Fruit fly (Drosophila melanogaster): ENCODE results near the gene cutlet.

The cutlet gene

DNA sequence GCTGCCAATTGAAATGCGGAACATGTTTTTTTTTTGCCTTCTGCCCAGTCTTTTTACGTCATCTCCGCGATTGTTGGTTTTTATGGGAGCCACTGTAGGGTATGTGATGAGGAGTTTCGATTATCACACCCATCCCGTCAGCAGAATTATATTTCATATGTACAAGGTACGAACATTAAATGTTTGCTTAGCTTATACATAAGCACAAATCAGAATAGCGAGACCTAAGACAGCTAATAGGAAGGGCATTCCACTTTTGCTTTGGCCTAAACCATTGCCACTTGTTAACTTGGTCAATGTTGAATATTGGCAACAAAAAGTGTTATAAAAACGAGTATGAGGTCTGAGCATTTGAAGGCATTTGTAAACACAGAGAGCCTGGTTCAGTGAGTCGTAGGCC, 8.3 kb downstream of the cutlet start, which contains the start of gene CG2816 (continued):
- TF ChIP-seq BtbVII (GFP tag; optimal IDR thresholded peaks at IDR 0.05) = peak; percentile 33
- no peak for TF ChIP-seq MESR4 (GFP tag; optimal IDR thresholded peaks at IDR 0.05)
- TF ChIP-seq D19A (tag; optimal IDR thresholded peaks at IDR 0.05) = no peak
- TF ChIP-seq CG13424 (tag; optimal IDR thresholded peaks at IDR 0.05) = peak; percentile 37
- peak; percentile 39; the same call in 1 of the 3 replicates for TF ChIP-seq ken (GFP tag; IDR thresholded peaks at IDR 0.05)
- TF ChIP-seq CG17359 (tag; optimal IDR thresholded peaks at IDR 0.05) = peak; percentile 18
- TF ChIP-seq pfk (GFP tag; optimal IDR thresholded peaks at IDR 0.05) = no peak
- no peak for TF ChIP-seq pita (GFP tag; optimal IDR thresholded peaks at IDR 0.05)
- TF ChIP-seq stc (GFP tag; IDR thresholded peaks at IDR 0.05) = no peak
- TF ChIP-seq cwo (GFP tag; optimal IDR thresholded peaks at IDR 0.05) = peak; percentile 18
- no peak for TF ChIP-seq Sry-β (GFP tag; optimal IDR thresholded peaks at IDR 0.05)
- no peak for TF ChIP-seq salm (tag; optimal IDR thresholded peaks at IDR 0.05)
- peak; percentile 38 for TF ChIP-seq CG13296 (GFP tag; optimal IDR thresholded peaks at IDR 0.05)
- peak; percentile 55 for TF ChIP-seq CG3281 (GFP tag; optimal IDR thresholded peaks at IDR 0.05)
- TF ChIP-seq CG16815 (GFP tag; optimal IDR thresholded peaks at IDR 0.05) = peak; percentile 56
- TF ChIP-seq scrt (GFP tag; optimal IDR thresholded peaks at IDR 0.05) = peak; percentile 28
- TF ChIP-seq Bgb (GFP tag; IDR thresholded peaks at IDR 0.05; ENCODE audit: partially characterized antibody) = no peak
- peak; percentile 79 for TF ChIP-seq CG15269 (tag; optimal IDR thresholded peaks at IDR 0.05)
- peak; percentile 81 for TF ChIP-seq gem (tag; optimal IDR thresholded peaks at IDR 0.05)
- TF ChIP-seq Doc2 (GFP tag; IDR thresholded peaks at IDR 0.05) = no peak
- no peak for TF ChIP-seq CG2129 (GFP tag; IDR thresholded peaks at IDR 0.05; ENCODE audit: partially characterized antibody)
- no peak for TF ChIP-seq Hr78 (GFP tag; optimal IDR thresholded peaks at IDR 0.05)
- TF ChIP-seq CG43689 (GFP tag; IDR thresholded peaks at IDR 0.05) = peak; percentile 60
- no peak for TF ChIP-seq GATAe (GFP tag; conservative IDR thresholded peaks at IDR 0.05)
- TF ChIP-seq CG11695 (GFP tag; IDR thresholded peaks at IDR 0.05) = peak; percentile 55; the same call in 2 of the 3 replicates
- no peak for TF ChIP-seq hbn (GFP tag; IDR thresholded peaks at IDR 0.05; ENCODE audit: partially characterized antibody)
- peak; percentile 63 for TF ChIP-seq CG12299 (tag; optimal IDR thresholded peaks at IDR 0.05)
- peak; percentile 87; the same call in 1 of the 2 replicates for TF ChIP-seq vvl (GFP tag; IDR thresholded peaks at IDR 0.05)
- peak; percentile 95 for TF ChIP-seq al (GFP tag; IDR thresholded peaks at IDR 0.05)
- TF ChIP-seq pho (GFP tag; optimal IDR thresholded peaks at IDR 0.05) = peak; percentile 88
- TF ChIP-seq CG15479 (GFP tag; optimal IDR thresholded peaks at IDR 0.05) = no peak
- peak; percentile 32 for TF ChIP-seq CG10654 (GFP tag; optimal IDR thresholded peaks at IDR 0.05)
- TF ChIP-seq gsb (GFP tag; IDR thresholded peaks at IDR 0.05) = 0 out of 2 replicates have a peak, but pooled peaks have one; percentile 17
- TF ChIP-seq fd96Cb (tag; optimal IDR thresholded peaks at IDR 0.05) = peak; percentile 6
- peak; percentile 55 for TF ChIP-seq CG11504 (tag; optimal IDR thresholded peaks at IDR 0.05)
- TF ChIP-seq nmo (GFP tag; optimal IDR thresholded peaks at IDR 0.05) = no peak
- TF ChIP-seq luna (GFP tag; optimal IDR thresholded peaks at IDR 0.05) = peak; percentile 80
- TF ChIP-seq NK7.1 (GFP tag; optimal IDR thresholded peaks at IDR 0.05) = peak; percentile 18
- TF ChIP-seq CG7271 (tag; optimal IDR thresholded peaks at IDR 0.05) = no peak
- TF ChIP-seq CG7987 (GFP tag; optimal IDR thresholded peaks at IDR 0.05) = no peak
- no peak for TF ChIP-seq mirr (GFP tag; optimal IDR thresholded peaks at IDR 0.05)
- TF ChIP-seq CG15601 (tag; optimal IDR thresholded peaks at IDR 0.05) = peak; percentile 8
- TF ChIP-seq chm (GFP tag; IDR thresholded peaks at IDR 0.05) = no peak
- TF ChIP-seq br (optimal IDR thresholded peaks at IDR 0.05) = no peak
- TF ChIP-seq CG17829 (tag; optimal IDR thresholded peaks at IDR 0.05) = no peak
- TF ChIP-seq CG7928 (GFP tag; optimal IDR thresholded peaks at IDR 0.05) = no peak
- TF ChIP-seq CG34376 (GFP tag; optimal IDR thresholded peaks at IDR 0.05) = peak; percentile 13
- TF ChIP-seq ttk (GFP tag; IDR thresholded peaks at IDR 0.05) = peak; percentile 51
- TF ChIP-seq CG9609 (GFP tag; optimal IDR thresholded peaks at IDR 0.05) = peak; percentile 77
- TF ChIP-seq Bteb2 (GFP tag; optimal IDR thresholded peaks at IDR 0.05) = no peak

All from whole organism, embryonic.